Fruit fly (Drosophila melanogaster) whole organism, embryonic: ENCODE data around the gene Sec3.

Experiments used
- Ada2b ChIP-seq: fragments of 200-800 bp; sonication (Bioruptor generic); IDR thresholded peaks from 2 replicates; pipeline ENCODE4 v1.3.6; 2022; ENCODE audit warnings: missing biosample characterization, missing genetic modification characterization
- BEAF-32 ChIP-seq: fragments of 200-800 bp; sonication (Bioruptor generic); optimal IDR thresholded peaks from 3 replicates; lab custom pipeline; 2017; ENCODE audit warnings: missing biosample characterization, missing genetic modification characterization, mild to moderate bottlenecking, moderate library complexity, missing genetic modification reagents
- Bgb ChIP-seq: fragments of 200-800 bp; sonication (Bioruptor generic); IDR thresholded peaks from 2 replicates; pipeline ENCODE4 v1.3.6; 2022; ENCODE audit warnings: missing biosample characterization, missing genetic modification characterization; ENCODE audit not compliant: partially characterized antibody
- CG10147 ChIP-seq: fragments of 200-800 bp; sonication (Bioruptor generic); optimal IDR thresholded peaks from 2 replicates; lab custom pipeline; 2019; ENCODE audit warnings: missing biosample characterization, mild to moderate bottlenecking, missing genetic modification characterization, moderate library complexity
- CG11247 ChIP-seq: fragments of 200-800 bp; sonication (Bioruptor generic); IDR thresholded peaks from 2 replicates; pipeline ENCODE4 v1.3.6; 2022; ENCODE audit warnings: missing biosample characterization, missing genetic modification characterization
- CG14860 ChIP-seq: fragments of 200-800 bp; sonication (Bioruptor generic); IDR thresholded peaks from 3 replicates; pipeline ENCODE4 v1.3.6; 2022; ENCODE audit warnings: missing biosample characterization, missing genetic modification characterization; ENCODE audit not compliant: partially characterized antibody
- CG17186 ChIP-seq: fragments of 200-800 bp; sonication (Bioruptor generic); optimal IDR thresholded peaks from 3 replicates; lab custom pipeline; 2017; ENCODE audit warnings: missing biosample characterization, missing genetic modification reagents, missing genetic modification characterization
- CG18619 ChIP-seq: fragments of 200-800 bp; sonication (Bioruptor generic); optimal IDR thresholded peaks from 3 replicates; lab custom pipeline; 2017; ENCODE audit warnings: missing biosample characterization, mild to moderate bottlenecking, missing genetic modification characterization
- CG2116 ChIP-seq: fragments of 200-800 bp; sonication (Bioruptor generic); optimal IDR thresholded peaks from 3 replicates; lab custom pipeline; 2018; ENCODE audit warnings: missing biosample characterization, mild to moderate bottlenecking, missing genetic modification characterization
- CG31388 ChIP-seq: fragments of 200-800 bp; sonication (Bioruptor generic); optimal IDR thresholded peaks from 2 replicates; lab custom pipeline; 2016; ENCODE audit warnings: missing biosample characterization, missing genetic modification characterization
- CG3281 ChIP-seq: fragments of 200-800 bp; sonication (Bioruptor generic); optimal IDR thresholded peaks from 3 replicates; lab custom pipeline; 2017; ENCODE audit warnings: missing biosample characterization, mild to moderate bottlenecking, missing genetic modification characterization
- CG42726 ChIP-seq: fragments of 200-800 bp; sonication (Bioruptor generic); IDR thresholded peaks from 2 replicates; pipeline ENCODE4 v1.3.6; 2022; ENCODE audit warnings: missing biosample characterization, missing genetic modification characterization; ENCODE audit not compliant: partially characterized antibody
- CG4328 ChIP-seq: fragments of 200-800 bp; sonication (Bioruptor generic); optimal IDR thresholded peaks from 3 replicates; lab custom pipeline; 2017; ENCODE audit warnings: missing biosample characterization, missing genetic modification reagents, missing genetic modification characterization
- CG4360 ChIP-seq: fragments of 200-800 bp; sonication (Bioruptor generic); IDR thresholded peaks from 2 replicates; pipeline ENCODE4 v1.3.6; 2022; ENCODE audit warnings: missing biosample characterization, missing genetic modification characterization
- CG43689 ChIP-seq: fragments of 200-800 bp; sonication (Bioruptor generic); IDR thresholded peaks from 2 replicates; pipeline ENCODE4 v1.3.6; 2022; ENCODE audit warnings: missing biosample characterization, missing genetic modification characterization
- CG4424 ChIP-seq: fragments of 200-800 bp; sonication (Bioruptor generic); optimal IDR thresholded peaks from 3 replicates; lab custom pipeline; 2016; ENCODE audit warnings: missing biosample characterization, missing genetic modification characterization
- CG4617 ChIP-seq: fragments of 200-800 bp; sonication (Bioruptor generic); optimal IDR thresholded peaks from 3 replicates; lab custom pipeline; 2016; ENCODE audit warnings: missing biosample characterization, missing genetic modification characterization, borderline replicate concordance
- CG4707 ChIP-seq: fragments of 200-800 bp; sonication (Bioruptor generic); optimal IDR thresholded peaks from 2 replicates; lab custom pipeline; 2018; ENCODE audit warnings: missing biosample characterization, mild to moderate bottlenecking, missing genetic modification characterization, moderate library complexity
- CG6683 ChIP-seq: fragments of 200-800 bp; sonication (Bioruptor generic); optimal IDR thresholded peaks from 2 replicates; lab custom pipeline; 2017; ENCODE audit warnings: missing biosample characterization, mild to moderate bottlenecking, missing genetic modification characterization, missing genetic modification reagents
- CG8089 ChIP-seq: fragments of 200-800 bp; sonication (Bioruptor generic); optimal IDR thresholded peaks from 3 replicates; lab custom pipeline; 2016; ENCODE audit warnings: missing biosample characterization, missing genetic modification characterization
- CG8281 ChIP-seq: fragments of 200-800 bp; sonication (Bioruptor generic); optimal IDR thresholded peaks from 2 replicates; lab custom pipeline; 2018; ENCODE audit warnings: missing biosample characterization, mild to moderate bottlenecking, missing genetic modification characterization, moderate library complexity
- CG8359 ChIP-seq: fragments of 200-800 bp; sonication (Bioruptor generic); optimal IDR thresholded peaks from 2 replicates; lab custom pipeline; 2017; ENCODE audit warnings: missing biosample characterization, mild to moderate bottlenecking, missing genetic modification characterization, borderline replicate concordance
- D ChIP-seq, 2 experiments: fragments of 200-800 bp in 1 of 2; fragments of >200 bp in 1 of 2; sonication (Bioruptor generic) in 1 of 2; optimal IDR thresholded peaks; 2 replicates in 1 of 2; 3 replicates in 1 of 2; lab custom pipeline; 2017; ENCODE audit warnings: mild to moderate bottlenecking in 1 of 2, missing biosample characterization in 1 of 2, missing genetic modification characterization in 1 of 2, missing genetic modification reagents in 1 of 2
- E2f2 ChIP-seq: fragments of 200-800 bp; sonication (Bioruptor generic); IDR thresholded peaks from 2 replicates; pipeline ENCODE4 v1.3.6; 2022; ENCODE audit warnings: missing biosample characterization, missing genetic modification characterization
- Fer1 ChIP-seq: fragments of 200-800 bp; sonication (Bioruptor generic); optimal IDR thresholded peaks from 2 replicates; lab custom pipeline; 2017; ENCODE audit warnings: missing biosample characterization, mild to moderate bottlenecking, missing genetic modification characterization
- Hr39 ChIP-seq: fragments of >200 bp; optimal IDR thresholded peaks from 2 replicates; lab custom pipeline; 2017
- Hsf ChIP-seq: fragments of 200-800 bp; sonication (Bioruptor generic); optimal IDR thresholded peaks from 3 replicates; lab custom pipeline; 2016; ENCODE audit warnings: missing biosample characterization, missing genetic modification characterization
- Jarid2 ChIP-seq: fragments of 200-800 bp; sonication (Bioruptor generic); optimal IDR thresholded peaks from 3 replicates; lab custom pipeline; 2017; ENCODE audit warnings: mild to moderate bottlenecking, missing biosample characterization, missing genetic modification reagents, missing genetic modification characterization
- NFAT ChIP-seq: fragments of 200-800 bp; sonication (Bioruptor generic); IDR thresholded peaks from 2 replicates; pipeline ENCODE4 v1.3.6; 2022; ENCODE audit warnings: missing biosample characterization, missing genetic modification characterization
- Nf-YC ChIP-seq: fragments of 200-800 bp; optimal IDR thresholded peaks from 3 replicates; lab custom pipeline; 2019; ENCODE audit warnings: missing biosample characterization, mild to moderate bottlenecking, missing genetic modification characterization, moderate library complexity
- Opbp ChIP-seq: fragments of 200-800 bp; sonication (Bioruptor generic); IDR thresholded peaks from 3 replicates; pipeline ENCODE4 v1.3.6; 2022; ENCODE audit warnings: missing biosample characterization, missing genetic modification characterization; ENCODE audit not compliant: partially characterized antibody
- Side ChIP-seq: fragments of 200-800 bp; sonication (Bioruptor generic); optimal IDR thresholded peaks from 2 replicates; lab custom pipeline; 2016; ENCODE audit warnings: missing biosample characterization, missing genetic modification characterization
- Stat92E ChIP-seq, 3 experiments: fragments of >200 bp in 2 of 3; fragments of 200-800 bp in 1 of 3; sonication (Bioruptor generic) in 1 of 3; optimal IDR thresholded peaks; 2 replicates each; lab custom pipeline; 2017 to 2019; ENCODE audit warnings: missing biosample characterization in 3 of 3, missing genetic modification characterization in 3 of 3, mild to moderate bottlenecking in 1 of 3, moderate library complexity in 1 of 3
- abd-A ChIP-seq: fragments of 200-800 bp; sonication (Bioruptor generic); optimal IDR thresholded peaks from 3 replicates; lab custom pipeline; 2019; ENCODE audit warnings: missing biosample characterization, mild to moderate bottlenecking, missing genetic modification characterization, moderate library complexity
- cg ChIP-seq: fragments of 200-800 bp; sonication (Bioruptor generic); optimal IDR thresholded peaks from 3 replicates; lab custom pipeline; 2019; ENCODE audit warnings: missing biosample characterization, mild to moderate bottlenecking, missing genetic modification characterization, moderate library complexity
- chm ChIP-seq: fragments of 200-800 bp; sonication (Bioruptor generic); IDR thresholded peaks from 2 replicates; pipeline ENCODE4 v1.3.6; 2022; ENCODE audit warnings: missing biosample characterization, missing genetic modification characterization
- gcm ChIP-seq: fragments of 200-800 bp; sonication (Bioruptor generic); optimal IDR thresholded peaks from 2 replicates; lab custom pipeline; 2019; ENCODE audit warnings: missing biosample characterization, mild to moderate bottlenecking, missing genetic modification characterization, moderate library complexity
- hbn ChIP-seq: fragments of 200-800 bp; sonication (Bioruptor generic); IDR thresholded peaks from 2 replicates; pipeline ENCODE4 v1.3.6; 2022; ENCODE audit warnings: missing biosample characterization, missing genetic modification characterization; ENCODE audit not compliant: partially characterized antibody
- ind ChIP-seq: fragments of 200-800 bp; sonication (Bioruptor generic); optimal IDR thresholded peaks from 3 replicates; lab custom pipeline; 2016; ENCODE audit warnings: missing biosample characterization, missing genetic modification characterization
- jumu ChIP-seq: fragments of 200-800 bp; sonication (Bioruptor generic); optimal IDR thresholded peaks from 3 replicates; lab custom pipeline; 2016; ENCODE audit warnings: missing biosample characterization, missing genetic modification characterization
- prd ChIP-seq, 3 experiments: fragments of >200 bp in 2 of 3; fragments of 200-800 bp in 1 of 3; sonication (Bioruptor generic) in 1 of 3; optimal IDR thresholded peaks in 2 of 3; IDR thresholded peaks in 1 of 3; 2 replicates in 2 of 3; 3 replicates in 1 of 3; pipeline versions ENCODE4 v1.3.6 to Lab custom; 2017 to 2022; ENCODE audit warnings: missing biosample characterization in 1 of 3, missing genetic modification characterization in 1 of 3
- ranshi ChIP-seq: fragments of 200-800 bp; sonication (Bioruptor generic); IDR thresholded peaks from 2 replicates; pipeline ENCODE4 v1.3.6; 2022; ENCODE audit warnings: missing biosample characterization, missing genetic modification characterization
- run ChIP-seq: fragments of 200-800 bp; sonication (Bioruptor generic); optimal IDR thresholded peaks from 3 replicates; lab custom pipeline; 2018; ENCODE audit warnings: missing biosample characterization, mild to moderate bottlenecking, missing genetic modification characterization
- slou ChIP-seq: fragments of 200-800 bp; sonication (Bioruptor generic); optimal IDR thresholded peaks from 3 replicates; lab custom pipeline; 2016; ENCODE audit warnings: missing biosample characterization, missing genetic modification characterization
- sna ChIP-seq: fragments of 200-800 bp; sonication (Bioruptor generic); IDR thresholded peaks from 2 replicates; pipeline ENCODE4 v1.3.6; 2022; ENCODE audit warnings: missing biosample characterization, missing genetic modification characterization; ENCODE audit not compliant: partially characterized antibody
- ssp ChIP-seq: fragments of 200-800 bp; sonication (Bioruptor generic); IDR thresholded peaks from 2 replicates; pipeline ENCODE4 v1.3.6; 2022; ENCODE audit warnings: missing biosample characterization, missing genetic modification characterization
- tll ChIP-seq, 2 experiments: fragments of 200-800 bp in 1 of 2; fragments of >200 bp in 1 of 2; sonication (Bioruptor generic) in 1 of 2; optimal IDR thresholded peaks; 2 replicates each; lab custom pipeline; 2017 to 2019; ENCODE audit warnings: missing biosample characterization in 2 of 2, missing genetic modification characterization in 2 of 2, mild to moderate bottlenecking in 1 of 2, moderate library complexity in 1 of 2
- z ChIP-seq: fragments of 200-800 bp; sonication (Bioruptor generic); IDR thresholded peaks from 3 replicates; pipeline ENCODE4 v1.3.6; 2022; ENCODE audit warnings: missing biosample characterization, missing genetic modification characterization

The Sec3 gene

dm6 chr3L:17421319-17421718 lies 3.7 kb downstream of the Sec3 start, which contains the start of gene blot (continued):
- TF ChIP-seq jumu (GFP tag; lab: Kevin White, UChicago), result no peak
- TF ChIP-seq CG8089 (GFP tag; lab: Kevin White, UChicago), result no peak
- TF ChIP-seq CG17186 (GFP tag; lab: Kevin White, UChicago), result no peak
- TF ChIP-seq CG8281 (tag; lab: Kevin White, UChicago), result no peak
- TF ChIP-seq Hsf (GFP tag; lab: Kevin White, UChicago), result no peak
- TF ChIP-seq D (optimal IDR thresholded peaks at IDR 0.05; lab: Kevin White, UChicago), result no peak
- TF ChIP-seq D (GFP tag; optimal IDR thresholded peaks at IDR 0.05; lab: Kevin White, UChicago), result no peak
- TF ChIP-seq Jarid2 (GFP tag; lab: Kevin White, UChicago), result peak; percentile 95
- no peak for TF ChIP-seq Bgb (GFP tag; lab: Robert Waterston, UW)
- no peak for TF ChIP-seq CG2116 (GFP tag; lab: Kevin White, UChicago)
- no peak for TF ChIP-seq abd-A (tag; lab: Kevin White, UChicago)
- TF ChIP-seq E2f2, result no peak
- TF ChIP-seq gcm (GFP tag; lab: Kevin White, UChicago), result no peak
- TF ChIP-seq Hr39 (lab: Kevin White, UChicago), result no peak
- TF ChIP-seq CG43689 (GFP tag; lab: Robert Waterston, UW), result no peak
- 0 out of 2 replicates have a peak, but pooled peaks have one; percentile 28 for TF ChIP-seq NFAT (GFP tag; lab: Robert Waterston, UW)
- TF ChIP-seq Ada2b (GFP tag; lab: Robert Waterston, UW), result no peak
- TF ChIP-seq CG4617 (GFP tag; lab: Kevin White, UChicago), result no peak
- no peak for TF ChIP-seq Side (GFP tag; lab: Kevin White, UChicago)
- TF ChIP-seq Opbp, result 0 out of 3 replicates have a peak, but pooled peaks have one; percentile 27
- no peak for TF ChIP-seq CG14860 (GFP tag; lab: Robert Waterston, UW)
- no peak for TF ChIP-seq CG11247 (GFP tag; lab: Robert Waterston, UW)
- TF ChIP-seq CG10147, result no peak
- TF ChIP-seq z (GFP tag; lab: Robert Waterston, UW), result 0 out of 3 replicates have a peak, but pooled peaks have one; percentile 34
- no peak for TF ChIP-seq CG3281
- no peak for TF ChIP-seq CG8359 (GFP tag; lab: Kevin White, UChicago)
- no peak for TF ChIP-seq ind (GFP tag; lab: Kevin White, UChicago)
- peak; percentile 83 for TF ChIP-seq chm (GFP tag; lab: Robert Waterston, UW)
- TF ChIP-seq CG4328, result no peak
- no peak for TF ChIP-seq CG4424 (GFP tag; lab: Kevin White, UChicago)
- TF ChIP-seq CG18619 (GFP tag; lab: Kevin White, UChicago), result no peak
- TF ChIP-seq BEAF-32, result no peak
- TF ChIP-seq hbn (GFP tag; lab: Robert Waterston, UW), result no peak
- peak in 1 of 3 experiments; percentile 44 for TF ChIP-seq Stat92E (GFP tag; optimal IDR thresholded peaks at IDR 0.05; lab: Kevin White, UChicago)
- 0 out of 2 replicates have a peak, but pooled peaks have one; percentile 26 for TF ChIP-seq CG4360 (GFP tag; lab: Robert Waterston, UW)
- no peak for TF ChIP-seq Nf-YC (tag; lab: Kevin White, UChicago)
- TF ChIP-seq CG6683 (GFP tag; lab: Kevin White, UChicago), result no peak
- no peak for TF ChIP-seq Fer1 (GFP tag; lab: Kevin White, UChicago)
- TF ChIP-seq CG42726 (GFP tag; lab: Robert Waterston, UW), result peak; percentile 38; the same call in 1 of the 2 replicates
- TF ChIP-seq tll (GFP tag; optimal IDR thresholded peaks at IDR 0.05; lab: Kevin White, UChicago), result no peak
- TF ChIP-seq run (tag; lab: Kevin White, UChicago), result no peak
- no peak for TF ChIP-seq prd (optimal IDR thresholded peaks at IDR 0.05; lab: Kevin White, UChicago)
- TF ChIP-seq prd (GFP tag; IDR thresholded peaks at IDR 0.05; lab: Robert Waterston, UW), result no peak
- TF ChIP-seq CG31388 (GFP tag; lab: Kevin White, UChicago), result no peak
- TF ChIP-seq cg (GFP tag; lab: Kevin White, UChicago), result no peak
- TF ChIP-seq sna (GFP tag; lab: Robert Waterston, UW), result peak; percentile 63; the same call in 1 of the 2 replicates
- no peak for TF ChIP-seq CG4707
- TF ChIP-seq ssp, result no peak
- TF ChIP-seq ranshi (GFP tag; lab: Robert Waterston, UW), result peak; percentile 22; the same call in 1 of the 2 replicates
- TF ChIP-seq slou (GFP tag; lab: Kevin White, UChicago), result no peak
